Fruit fly (Drosophila melanogaster): Measurements from ENCODE around the gene CG14445.

Gene CG14445

DNA sequence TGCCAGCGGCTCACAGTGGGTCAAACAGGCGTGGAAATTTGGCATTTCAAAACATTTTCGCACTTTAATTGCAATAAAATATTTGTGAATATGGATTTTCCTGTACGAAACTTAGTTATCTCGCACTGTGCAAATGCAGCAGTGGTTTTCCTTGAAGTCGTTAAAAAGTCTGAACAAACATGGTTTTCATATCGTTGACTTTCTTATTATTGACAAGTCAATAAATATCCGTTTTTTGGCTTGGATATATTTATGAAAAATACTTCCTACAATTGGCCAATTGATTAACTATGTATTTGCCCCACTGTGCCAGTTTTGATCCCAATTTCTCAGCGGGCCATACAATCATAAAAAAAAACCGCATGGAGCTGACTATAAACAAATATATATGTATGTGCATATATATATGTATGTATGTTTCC, 28.4 kb downstream of the CG14445 start (continued):
- TF ChIP-seq H15 (GFP tag; IDR thresholded peaks at IDR 0.05) (peak; percentile 91), CG2129 (GFP tag; IDR thresholded peaks at IDR 0.05; ENCODE audit: partially characterized antibody) (no peak), ro (GFP tag; IDR thresholded peaks at IDR 0.05) (peak; percentile 83), bigmax (GFP tag; optimal IDR thresholded peaks at IDR 0.05) (no peak), CG12299 (tag; optimal IDR thresholded peaks at IDR 0.05) (peak; percentile 88), Atf6 (GFP tag; IDR thresholded peaks at IDR 0.05) (peak; percentile 95), Taf1 (GFP tag; IDR thresholded peaks at IDR 0.05) (peak; percentile 69), Abd-B (GFP tag; optimal IDR thresholded peaks at IDR 0.05) (peak; percentile 95), Lhr (GFP tag; optimal IDR thresholded peaks at IDR 0.05) (peak; percentile 91), Poxn (GFP tag; IDR thresholded peaks at IDR 0.05) (no peak), Dbx (GFP tag; IDR thresholded peaks at IDR 0.05) (peak; percentile 87), luna (GFP tag; optimal IDR thresholded peaks at IDR 0.05) (peak; percentile 80), bsh (GFP tag; optimal IDR thresholded peaks at IDR 0.05) (peak; percentile 91 to 96), Xbp1 (GFP tag; optimal IDR thresholded peaks at IDR 0.05) (peak; percentile 97), scrt (GFP tag; optimal IDR thresholded peaks at IDR 0.05) (peak; percentile 85), CG9609 (GFP tag; optimal IDR thresholded peaks at IDR 0.05) (peak; percentile 95), CG2120 (GFP tag; optimal IDR thresholded peaks at IDR 0.05) (peak; percentile 94), Blimp-1 (GFP tag; optimal IDR thresholded peaks at IDR 0.05) (peak; percentile 93), D19A (tag; optimal IDR thresholded peaks at IDR 0.05) (peak; percentile 93), CG11560 (tag; IDR thresholded peaks at IDR 0.05) (peak; percentile 88), Meics (GFP tag; optimal IDR thresholded peaks at IDR 0.05) (peak; percentile 95), Nf-YB (GFP tag; optimal IDR thresholded peaks at IDR 0.05) (peak; percentile 85), CG1602 (GFP tag; optimal IDR thresholded peaks at IDR 0.05) (peak; percentile 95), ftz-f1 (GFP tag; optimal IDR thresholded peaks at IDR 0.05) (no peak), HLHmδ (GFP tag; optimal IDR thresholded peaks at IDR 0.05) (no peak), CG12769 (tag; optimal IDR thresholded peaks at IDR 0.05) (peak; percentile 93), odd (GFP tag; optimal IDR thresholded peaks at IDR 0.05) (peak; percentile 95), CG4360 (GFP tag; IDR thresholded peaks at IDR 0.05) (peak; percentile 68), CG4730 (GFP tag; IDR thresholded peaks at IDR 0.05) (peak; percentile 92), gsb (GFP tag; IDR thresholded peaks at IDR 0.05) (peak; percentile 89), Stat92E (GFP tag; optimal IDR thresholded peaks at IDR 0.05) (peak in 1 of 3 experiments; percentile 83), fd96Cb (tag; optimal IDR thresholded peaks at IDR 0.05) (peak; percentile 97), CG10543 (GFP tag; optimal IDR thresholded peaks at IDR 0.05) (peak; percentile 91), stwl (tag; optimal IDR thresholded peaks at IDR 0.05) (peak; percentile 39), CG18262 (tag; optimal IDR thresholded peaks at IDR 0.05) (peak; percentile 98), slp2 (GFP tag; optimal IDR thresholded peaks at IDR 0.05) (peak; percentile 96), Sox100B (GFP tag; optimal IDR thresholded peaks at IDR 0.05) (peak; percentile 99), klu (GFP tag; IDR thresholded peaks at IDR 0.05) (peak; percentile 84), CG10959 (GFP tag; IDR thresholded peaks at IDR 0.05) (peak; percentile 90), seq (GFP tag; IDR thresholded peaks at IDR 0.05) (peak; percentile 97), CG4707 (GFP tag; optimal IDR thresholded peaks at IDR 0.05) (peak; percentile 91), Opbp (GFP tag; IDR thresholded peaks at IDR 0.05; ENCODE audit: partially characterized antibody) (no peak), twi (tag; optimal IDR thresholded peaks at IDR 0.05) (peak; percentile 88), CG30431 (GFP tag; optimal IDR thresholded peaks at IDR 0.05) (peak; percentile 94), Hsf (GFP tag; optimal IDR thresholded peaks at IDR 0.05) (peak; percentile 97), CG7372 (GFP tag; IDR thresholded peaks at IDR 0.05) (peak; percentile 93), Dad (GFP tag; optimal IDR thresholded peaks at IDR 0.05) (peak; percentile 96), tll (GFP tag; optimal IDR thresholded peaks at IDR 0.05) (peak in 1 of 2 experiments; percentile 71), CG3838 (GFP tag; optimal IDR thresholded peaks at IDR 0.05) (peak; percentile 86), TFAM (GFP tag; optimal IDR thresholded peaks at IDR 0.05) (peak; percentile 83)

All from whole organism, embryonic.